Worm (Caenorhabditis elegans) whole organism, late embryonic: ENCODE data around the gene ztf-8.

Source experiments
- ceh-18 ChIP-seq: sonication (generic microtip); optimal IDR thresholded peaks from 2 replicates; lab custom pipeline; 2016; ENCODE audit warnings: missing genetic modification characterization, missing compliant biosample characterization
- nhr-11 ChIP-seq: fragments of 150-350 bp; optimal IDR thresholded peaks from 2 replicates; lab custom pipeline; 2014; ENCODE audit warnings: missing biosample characterization, missing genetic modification characterization
- pax-1 ChIP-seq: fragments of 150-350 bp; optimal IDR thresholded peaks from 2 replicates; lab custom pipeline; 2014; ENCODE audit warnings: missing biosample characterization, missing genetic modification characterization
- sox-4 ChIP-seq: sonication (generic microtip); optimal IDR thresholded peaks from 2 replicates; lab custom pipeline; 2017; ENCODE audit warnings: mild to moderate bottlenecking, missing genetic modification characterization, inconsistent platforms, missing compliant biosample characterization
- tbx-2 ChIP-seq: sonication (generic microtip); optimal IDR thresholded peaks from 2 replicates; lab custom pipeline; 2016; ENCODE audit warnings: missing genetic modification characterization, missing compliant biosample characterization
- unc-3 ChIP-seq, 2 experiments: fragments of 200-800 bp in 1 of 2; sonication (Bioruptor generic) in 1 of 2; sonication (generic microtip) in 1 of 2; conservative IDR thresholded peaks in 1 of 2; optimal IDR thresholded peaks in 1 of 2; 2 replicates each; pipeline versions ENCODE4 v1.3.6 to Lab custom; 2016 to 2022; ENCODE audit warnings: missing compliant biosample characterization in 2 of 2, missing genetic modification characterization in 2 of 2, missing genetic modification reagents in 1 of 2

DNA sequence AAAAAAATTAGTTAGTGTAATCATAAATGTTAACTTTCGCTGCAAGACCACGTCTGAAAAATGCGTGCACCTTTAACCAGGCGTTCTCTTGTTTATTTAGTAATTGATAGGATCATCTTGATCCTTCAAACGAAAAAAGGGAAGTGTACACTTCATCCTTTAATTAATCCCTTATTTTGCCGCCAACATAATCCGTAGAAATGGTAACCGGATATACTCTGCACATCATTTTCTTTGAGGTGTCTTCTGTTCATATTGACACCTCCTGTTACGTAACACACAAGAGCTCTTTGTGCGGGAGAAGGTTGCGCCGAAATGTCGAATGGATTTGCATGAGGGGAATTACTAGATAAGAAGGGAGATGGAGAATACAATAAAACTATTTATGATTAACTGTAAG is 24.6 kb downstream of the ztf-8 start:
- no peak for TF ChIP-seq pax-1 (tag; lab: Kevin White, UChicago)
- TF ChIP-seq sox-4 (tag; lab: Kevin White, UChicago) = no peak
- TF ChIP-seq tbx-2 (tag; lab: Kevin White, UChicago) = no peak
- TF ChIP-seq nhr-11 (tag; lab: Kevin White, UChicago) = no peak
- TF ChIP-seq unc-3 (GFP tag; conservative IDR thresholded peaks at IDR 0.05; lab: Robert Waterston, UW) = no peak
- no peak for TF ChIP-seq unc-3 (tag; optimal IDR thresholded peaks at IDR 0.05; lab: Kevin White, UChicago)
- TF ChIP-seq ceh-18 = no peak
